Fruit fly (Drosophila melanogaster): ENCODE data around the gene CG8042.

Gene CG8042

dm6 chr3L:7968422-7969030, 6.3 kb downstream of the CG8042 start:
- no peak for TF ChIP-seq EcR (GFP tag; optimal IDR thresholded peaks at IDR 0.05)
- TF ChIP-seq pan (optimal IDR thresholded peaks at IDR 0.05) = no peak
- TF ChIP-seq Dll (optimal IDR thresholded peaks at IDR 0.05) = no peak
- TF ChIP-seq CG8478 (optimal IDR thresholded peaks at IDR 0.05) = no peak
- TF ChIP-seq psq (optimal IDR thresholded peaks at IDR 0.05) = no peak
- no peak for TF ChIP-seq usp (GFP tag; optimal IDR thresholded peaks at IDR 0.05)

- TF ChIP-seq pan (optimal IDR thresholded peaks at IDR 0.05) (no peak), usp (GFP tag; optimal IDR thresholded peaks at IDR 0.05) (no peak)
These were observed 7.6 kb downstream of the CG8042 start for dm6 chr3L:7967203-7967602.

- TF ChIP-seq psq (optimal IDR thresholded peaks at IDR 0.05) (no peak), EcR (GFP tag; optimal IDR thresholded peaks at IDR 0.05) (no peak), usp (GFP tag; optimal IDR thresholded peaks at IDR 0.05) (no peak)
These were observed 11.2 kb downstream of the CG8042 start for dm6 chr3L:7963549-7963948.

dm6 chr3L:7963022-7963421, 11.8 kb downstream of the CG8042 start:
- TF ChIP-seq pan (optimal IDR thresholded peaks at IDR 0.05) (no peak), EcR (GFP tag; optimal IDR thresholded peaks at IDR 0.05) (no peak), CG8478 (optimal IDR thresholded peaks at IDR 0.05) (no peak), Dll (optimal IDR thresholded peaks at IDR 0.05) (no peak), psq (optimal IDR thresholded peaks at IDR 0.05) (no peak), usp (GFP tag; optimal IDR thresholded peaks at IDR 0.05) (no peak)

- TF ChIP-seq EcR (GFP tag; optimal IDR thresholded peaks at IDR 0.05) (no peak), psq (optimal IDR thresholded peaks at IDR 0.05) (no peak), Dll (optimal IDR thresholded peaks at IDR 0.05) (no peak), CG8478 (optimal IDR thresholded peaks at IDR 0.05) (no peak), pan (optimal IDR thresholded peaks at IDR 0.05) (no peak)
These were observed 12.6 kb downstream of the CG8042 start for dm6 chr3L:7961973-7962753.

- TF ChIP-seq EcR (GFP tag; optimal IDR thresholded peaks at IDR 0.05) = no peak
- no peak for TF ChIP-seq psq (optimal IDR thresholded peaks at IDR 0.05)
- TF ChIP-seq Dll (optimal IDR thresholded peaks at IDR 0.05) = no peak
- no peak for TF ChIP-seq pan (optimal IDR thresholded peaks at IDR 0.05)
These were observed 13.8 kb downstream of the CG8042 start for dm6 chr3L:7960707-7961695.

dm6 chr3L:7958590-7959180, 16.1 kb downstream of the CG8042 start:
- no peak for TF ChIP-seq pan (optimal IDR thresholded peaks at IDR 0.05)
- TF ChIP-seq psq (optimal IDR thresholded peaks at IDR 0.05) = no peak
- no peak for TF ChIP-seq usp (GFP tag; optimal IDR thresholded peaks at IDR 0.05)
- TF ChIP-seq CG8478 (optimal IDR thresholded peaks at IDR 0.05) = no peak
- TF ChIP-seq EcR (GFP tag; optimal IDR thresholded peaks at IDR 0.05) = no peak
- no peak for TF ChIP-seq Dll (optimal IDR thresholded peaks at IDR 0.05)

- TF ChIP-seq pan (optimal IDR thresholded peaks at IDR 0.05) = no peak
- TF ChIP-seq psq (optimal IDR thresholded peaks at IDR 0.05) = no peak
- TF ChIP-seq EcR (GFP tag; optimal IDR thresholded peaks at IDR 0.05) = no peak
- TF ChIP-seq Dll (optimal IDR thresholded peaks at IDR 0.05) = no peak
- TF ChIP-seq CG8478 (optimal IDR thresholded peaks at IDR 0.05) = no peak
- TF ChIP-seq usp (GFP tag; optimal IDR thresholded peaks at IDR 0.05) = no peak
These were observed 16.7 kb downstream of the CG8042 start for dm6 chr3L:7958083-7958482.

dm6 chr3L:7956718-7957117, 18.1 kb downstream of the CG8042 start:
- TF ChIP-seq CG8478 (optimal IDR thresholded peaks at IDR 0.05) (no peak), EcR (GFP tag; optimal IDR thresholded peaks at IDR 0.05) (no peak), pan (optimal IDR thresholded peaks at IDR 0.05) (no peak), psq (optimal IDR thresholded peaks at IDR 0.05) (no peak), usp (GFP tag; optimal IDR thresholded peaks at IDR 0.05) (no peak), Dll (optimal IDR thresholded peaks at IDR 0.05) (no peak)

dm6 chr3L:7954967-7955366, 19.8 kb downstream of the CG8042 start:
- TF ChIP-seq usp (GFP tag; optimal IDR thresholded peaks at IDR 0.05) (no peak), Dll (optimal IDR thresholded peaks at IDR 0.05) (no peak), pan (optimal IDR thresholded peaks at IDR 0.05) (no peak), psq (optimal IDR thresholded peaks at IDR 0.05) (no peak), EcR (GFP tag; optimal IDR thresholded peaks at IDR 0.05) (no peak), CG8478 (optimal IDR thresholded peaks at IDR 0.05) (no peak)

- TF ChIP-seq psq (optimal IDR thresholded peaks at IDR 0.05) = no peak
- TF ChIP-seq pan (optimal IDR thresholded peaks at IDR 0.05) = no peak
- TF ChIP-seq EcR (GFP tag; optimal IDR thresholded peaks at IDR 0.05) = no peak
- no peak for TF ChIP-seq Dll (optimal IDR thresholded peaks at IDR 0.05)
- no peak for TF ChIP-seq CG8478 (optimal IDR thresholded peaks at IDR 0.05)
- no peak for TF ChIP-seq usp (GFP tag; optimal IDR thresholded peaks at IDR 0.05)
These were observed 21.1 kb downstream of the CG8042 start for dm6 chr3L:7953728-7954127.
